Worm (Caenorhabditis elegans) whole organism, midembryonic: Measurements from ENCODE around the gene K11H12.3.

ENCODE experiments used
- klf-2 ChIP-seq: fragments of 200-800 bp; sonication (Bioruptor generic); conservative IDR thresholded peaks from 2 replicates; pipeline ENCODE4 v1.3.6; 2022; ENCODE audit warnings: missing genetic modification reagents, missing genetic modification characterization, missing compliant biosample characterization
- ref-1 ChIP-seq: fragments of 200-800 bp; sonication (Bioruptor generic); conservative IDR thresholded peaks from 2 replicates; pipeline ENCODE4 v1.3.6; 2022; ENCODE audit warnings: missing genetic modification reagents, missing genetic modification characterization, missing compliant biosample characterization
- ztf-29 ChIP-seq: fragments of 200-800 bp; sonication (Bioruptor generic); IDR thresholded peaks from 2 replicates; pipeline ENCODE4 v1.3.6; 2022; ENCODE audit warnings: missing genetic modification reagents, missing genetic modification characterization, missing compliant biosample characterization

DNA sequence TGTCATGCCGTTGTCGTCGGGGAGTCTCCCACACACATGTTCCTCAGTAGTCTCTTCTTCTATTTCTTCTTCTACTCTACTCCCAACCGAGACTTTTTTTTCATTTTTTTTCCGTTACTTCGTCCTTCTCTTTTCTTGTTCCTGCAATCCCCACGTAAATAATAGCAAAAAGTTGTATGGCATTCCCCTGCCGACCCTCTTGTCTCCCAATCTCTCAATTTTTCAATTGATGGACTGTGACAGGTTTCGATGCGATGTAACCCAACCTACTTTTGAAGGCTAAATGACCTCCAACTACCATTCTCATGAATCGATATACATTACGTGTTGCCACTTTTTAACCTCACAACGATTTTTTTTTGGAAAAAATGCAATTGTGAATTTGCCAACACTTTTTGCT lies 9.2 kb downstream of the K11H12.3 start:
- TF ChIP-seq ztf-29 (GFP tag; lab: Robert Waterston, UW), result no peak
- TF ChIP-seq klf-2 (GFP tag; lab: Robert Waterston, UW), result no peak
- no peak for TF ChIP-seq ref-1
